Fruit fly (Drosophila melanogaster) whole organism, prepupa: ENCODE results near the gene CG7963.
A peak's percentile ranks its signal among the peaks of the same experiment; 100 is the strongest.

Experiments
- CG10631 ChIP-seq: fragments of 200-800 bp; sonication (Bioruptor generic); optimal IDR thresholded peaks from 2 replicates; lab custom pipeline; 2016; ENCODE audit warnings: missing biosample characterization, missing genetic modification characterization
- CG10669 ChIP-seq: fragments of 200-800 bp; sonication (Bioruptor generic); optimal IDR thresholded peaks from 3 replicates; lab custom pipeline; 2018; ENCODE audit warnings: missing biosample characterization, mild to moderate bottlenecking, missing genetic modification characterization, moderate library complexity
- CG11762 ChIP-seq: fragments of 200-800 bp; sonication (Bioruptor generic); optimal IDR thresholded peaks from 3 replicates; lab custom pipeline; 2016; ENCODE audit warnings: missing biosample characterization, missing genetic modification characterization; ENCODE audit not compliant: insufficient read depth
- CG11902 ChIP-seq: fragments of 200-800 bp; sonication (Bioruptor generic); optimal IDR thresholded peaks from 3 replicates; lab custom pipeline; 2016; ENCODE audit warnings: missing biosample characterization, missing genetic modification characterization
- CG15336 ChIP-seq: fragments of 200-800 bp; sonication (Bioruptor generic); IDR thresholded peaks from 2 replicates; pipeline ENCODE4 v1.3.6; 2022; ENCODE audit warnings: missing biosample characterization, missing genetic modification characterization
- CG1621 ChIP-seq: fragments of 200-800 bp; sonication (Bioruptor generic); optimal IDR thresholded peaks from 3 replicates; lab custom pipeline; 2018; ENCODE audit warnings: missing biosample characterization, mild to moderate bottlenecking, missing genetic modification characterization
- CG32006 ChIP-seq: fragments of 200-800 bp; sonication (Bioruptor generic); optimal IDR thresholded peaks from 3 replicates; lab custom pipeline; 2017; ENCODE audit warnings: missing biosample characterization, mild to moderate bottlenecking, missing genetic modification characterization
- CG3919 ChIP-seq: fragments of 200-800 bp; sonication (Bioruptor generic); optimal IDR thresholded peaks from 3 replicates; lab custom pipeline; 2016; ENCODE audit warnings: missing biosample characterization, missing genetic modification characterization
- CG4318 ChIP-seq: fragments of 200-800 bp; sonication (Bioruptor generic); optimal IDR thresholded peaks from 3 replicates; lab custom pipeline; 2017; ENCODE audit warnings: missing biosample characterization, mild to moderate bottlenecking, missing genetic modification characterization
- CG6163 ChIP-seq: fragments of 200-800 bp; sonication (Bioruptor generic); IDR thresholded peaks from 3 replicates; pipeline ENCODE4 v1.3.6; 2022; ENCODE audit warnings: missing biosample characterization, missing genetic modification characterization
- CG6792 ChIP-seq: fragments of 200-800 bp; sonication (Bioruptor generic); optimal IDR thresholded peaks from 3 replicates; lab custom pipeline; 2016; ENCODE audit warnings: missing biosample characterization, missing genetic modification characterization
- CG6808 ChIP-seq: fragments of 200-800 bp; sonication (Bioruptor generic); optimal IDR thresholded peaks from 3 replicates; lab custom pipeline; 2017; ENCODE audit warnings: missing biosample characterization, missing genetic modification characterization, mild to moderate bottlenecking, moderate library complexity, missing genetic modification reagents
- CG6854 ChIP-seq: fragments of 200-800 bp; sonication (Bioruptor generic); optimal IDR thresholded peaks from 2 replicates; lab custom pipeline; 2017; ENCODE audit warnings: missing biosample characterization, mild to moderate bottlenecking, missing genetic modification characterization
- CG7368 ChIP-seq: fragments of 200-800 bp; sonication (Bioruptor generic); optimal IDR thresholded peaks from 3 replicates; lab custom pipeline; 2016; ENCODE audit warnings: missing biosample characterization, missing genetic modification characterization
- CG8119 ChIP-seq: fragments of 200-800 bp; sonication (Bioruptor generic); IDR thresholded peaks from 3 replicates; pipeline ENCODE4 v1.3.6; 2022; ENCODE audit warnings: missing biosample characterization, missing genetic modification characterization
- CG8319 ChIP-seq: fragments of 200-800 bp; sonication (Bioruptor generic); optimal IDR thresholded peaks from 3 replicates; lab custom pipeline; 2016; ENCODE audit warnings: missing biosample characterization, missing genetic modification characterization
- Eip75B ChIP-seq: fragments of 200-800 bp; sonication (Bioruptor generic); optimal IDR thresholded peaks from 3 replicates; lab custom pipeline; 2016; ENCODE audit warnings: missing biosample characterization, missing genetic modification characterization
- Eip78C ChIP-seq: fragments of 200-800 bp; sonication (Bioruptor generic); peaks from one replicate; lab custom pipeline; 2016; ENCODE audit warnings: missing biosample characterization, missing genetic modification characterization
- Gug ChIP-seq: fragments of 200-800 bp; sonication (Bioruptor generic); IDR thresholded peaks from 2 replicates; pipeline ENCODE4 v1.3.6; 2022; ENCODE audit warnings: missing biosample characterization, missing genetic modification characterization
- Hr38 ChIP-seq: sonication (Bioruptor generic); optimal IDR thresholded peaks from 2 replicates; lab custom pipeline; 2016; ENCODE audit warnings: missing biosample characterization, missing genetic modification characterization
- Hr39 ChIP-seq: fragments of 200-800 bp; sonication (Bioruptor generic); optimal IDR thresholded peaks from 2 replicates; lab custom pipeline; 2016; ENCODE audit warnings: missing biosample characterization, missing genetic modification characterization
- Lpt ChIP-seq: fragments of 200-800 bp; sonication (Bioruptor generic); optimal IDR thresholded peaks from 3 replicates; lab custom pipeline; 2016; ENCODE audit warnings: missing biosample characterization, missing genetic modification characterization
- OdsH ChIP-seq: fragments of 200-800 bp; sonication (Bioruptor generic); optimal IDR thresholded peaks from 3 replicates; lab custom pipeline; 2016; ENCODE audit warnings: missing biosample characterization, missing genetic modification characterization
- Sox102F ChIP-seq: fragments of 200-800 bp; sonication (Bioruptor generic); optimal IDR thresholded peaks from 2 replicates; lab custom pipeline; 2016; ENCODE audit warnings: missing biosample characterization, mild to moderate bottlenecking, missing genetic modification characterization
- Sox14 ChIP-seq: fragments of 200-800 bp; sonication (Bioruptor generic); optimal IDR thresholded peaks from 3 replicates; lab custom pipeline; 2016; ENCODE audit warnings: missing biosample characterization, missing genetic modification characterization
- achi ChIP-seq: fragments of 200-800 bp; sonication (Bioruptor generic); optimal IDR thresholded peaks from 3 replicates; lab custom pipeline; 2016; ENCODE audit warnings: missing biosample characterization, missing genetic modification characterization
- dac ChIP-seq: fragments of 200-800 bp; sonication (Bioruptor generic); optimal IDR thresholded peaks from 2 replicates; lab custom pipeline; 2017; ENCODE audit warnings: missing biosample characterization, mild to moderate bottlenecking, missing genetic modification characterization
- dsx ChIP-seq: fragments of 200-800 bp; optimal IDR thresholded peaks from 3 replicates; lab custom pipeline; 2019; ENCODE audit warnings: missing biosample characterization, mild to moderate bottlenecking, missing genetic modification characterization, moderate library complexity; ENCODE audit not compliant: poor library complexity, severe bottlenecking
- esn ChIP-seq: fragments of 200-800 bp; sonication (Bioruptor generic); optimal IDR thresholded peaks from 2 replicates; lab custom pipeline; 2016; ENCODE audit warnings: missing biosample characterization, mild to moderate bottlenecking, missing genetic modification characterization, moderate library complexity
- fd59A ChIP-seq: fragments of 200-800 bp; sonication (Bioruptor generic); optimal IDR thresholded peaks from 2 replicates; lab custom pipeline; 2017; ENCODE audit warnings: missing biosample characterization, mild to moderate bottlenecking, missing genetic modification characterization, missing genetic modification reagents
- fkh ChIP-seq: fragments of 200-800 bp; sonication (Bioruptor generic); optimal IDR thresholded peaks from 3 replicates; lab custom pipeline; 2017; ENCODE audit warnings: missing biosample characterization, mild to moderate bottlenecking, missing genetic modification characterization, moderate library complexity
- lz ChIP-seq: fragments of 200-800 bp; sonication (Bioruptor generic); optimal IDR thresholded peaks from 3 replicates; lab custom pipeline; 2016; ENCODE audit warnings: missing biosample characterization, missing genetic modification characterization
- spab ChIP-seq: fragments of 200-800 bp; sonication (Bioruptor generic); optimal IDR thresholded peaks from 2 replicates; lab custom pipeline; 2017; ENCODE audit warnings: missing biosample characterization, mild to moderate bottlenecking, missing genetic modification characterization, missing genetic modification reagents
- ss ChIP-seq, 2 experiments: fragments of 200-800 bp; sonication (Bioruptor generic); optimal IDR thresholded peaks; 2 replicates in 1 of 2; 3 replicates in 1 of 2; lab custom pipeline; 2017 to 2018; ENCODE audit warnings: mild to moderate bottlenecking in 2 of 2, missing biosample characterization in 2 of 2, missing genetic modification characterization in 2 of 2, moderate library complexity in 1 of 2
- topi ChIP-seq: fragments of 200-800 bp; sonication (Bioruptor generic); optimal IDR thresholded peaks from 3 replicates; lab custom pipeline; 2016; ENCODE audit warnings: missing biosample characterization, missing genetic modification characterization
- vri ChIP-seq: fragments of 200-800 bp; sonication (Bioruptor generic); optimal IDR thresholded peaks from 3 replicates; lab custom pipeline; 2016; ENCODE audit warnings: missing biosample characterization, mild to moderate bottlenecking, missing genetic modification characterization

The CG7963 gene

DNA sequence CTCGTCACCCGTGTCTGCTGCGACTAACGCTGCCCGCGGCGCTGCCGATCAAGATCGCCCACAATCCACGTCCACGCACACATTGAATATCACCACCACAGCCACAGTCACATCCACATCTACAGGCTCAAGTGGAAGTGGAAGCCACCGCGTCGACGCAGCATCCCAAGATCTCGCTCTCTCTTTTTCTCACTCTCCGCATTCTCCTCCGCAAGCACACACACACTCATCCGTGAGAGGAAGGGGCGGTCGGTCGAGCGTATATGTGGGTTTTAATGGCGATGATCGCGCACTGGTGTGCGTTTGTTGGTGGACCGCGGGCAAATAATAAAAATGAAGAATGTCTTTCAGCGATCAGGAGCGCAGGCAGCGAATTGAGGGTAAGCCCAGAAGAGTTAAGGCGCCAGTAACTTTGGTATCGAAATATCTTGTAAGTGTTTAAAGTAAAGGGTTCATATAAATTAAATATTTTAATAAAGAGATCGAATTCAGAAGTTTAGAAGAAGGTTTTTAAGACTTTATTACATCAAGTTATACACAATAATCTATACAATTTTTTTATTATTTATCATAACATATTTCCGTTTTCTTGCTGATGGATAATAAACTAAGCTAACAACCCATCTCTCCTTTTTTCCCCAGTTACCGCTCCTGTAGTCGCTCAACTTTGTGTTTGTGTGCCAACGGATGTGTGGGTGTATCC lies 28.7 kb upstream of the CG7963 start, which contains the start of gene Poxm (continued):
- TF ChIP-seq CG1621 (tag; lab: Kevin White, UChicago) = peak; percentile 76
- TF ChIP-seq Hr38 (GFP tag; lab: Kevin White, UChicago) = no peak
- peak; percentile 94 for TF ChIP-seq CG15336 (GFP tag; lab: Robert Waterston, UW)
- TF ChIP-seq topi (GFP tag; lab: Kevin White, UChicago) = peak; percentile 94
- TF ChIP-seq Hr39 (GFP tag; lab: Kevin White, UChicago) = peak; percentile 84
- peak; percentile 93 for TF ChIP-seq CG8319
- TF ChIP-seq CG3919 (GFP tag; lab: Kevin White, UChicago) = peak; percentile 98
- peak; percentile 97 for TF ChIP-seq CG10631 (GFP tag; lab: Kevin White, UChicago)
- peak; percentile 85 for TF ChIP-seq CG6854 (GFP tag; lab: Kevin White, UChicago)
- peak; percentile 96 for TF ChIP-seq fd59A (GFP tag; lab: Kevin White, UChicago)
- TF ChIP-seq CG11902 (GFP tag; lab: Kevin White, UChicago) = peak; percentile 99
- TF ChIP-seq OdsH = peak; percentile 98
- TF ChIP-seq CG6792 (GFP tag; lab: Kevin White, UChicago) = peak; percentile 96
- TF ChIP-seq Lpt (GFP tag; lab: Kevin White, UChicago) = peak; percentile 96
- TF ChIP-seq vri = peak; percentile 64
- TF ChIP-seq CG11762 = peak; percentile 94
- peak; percentile 87 for TF ChIP-seq Sox102F (GFP tag; lab: Kevin White, UChicago)
- peak; percentile 94 for TF ChIP-seq esn (GFP tag; lab: Kevin White, UChicago)
- peak; percentile 95 for TF ChIP-seq lz (GFP tag; lab: Kevin White, UChicago)
- TF ChIP-seq fkh (GFP tag; lab: Kevin White, UChicago) = peak; percentile 78
- TF ChIP-seq CG8119 = peak; percentile 97
- TF ChIP-seq CG10669 (GFP tag; lab: Kevin White, UChicago) = peak; percentile 95
- peak; percentile 95 for TF ChIP-seq dsx (GFP tag; lab: Kevin White, UChicago)

dm6 chr3R:8334471-8334783 lies 28.2 kb upstream of the CG7963 start:
- TF ChIP-seq lz (GFP tag; lab: Kevin White, UChicago) (no peak), Sox102F (GFP tag; lab: Kevin White, UChicago) (no peak), Eip78C (GFP tag; lab: Kevin White, UChicago) (no peak), vri (no peak), OdsH (no peak)

dm6 chr3R:8334982-8335381 lies 27.6 kb upstream of the CG7963 start:
- TF ChIP-seq CG6808 (GFP tag; lab: Kevin White, UChicago) (no peak), Eip78C (GFP tag; lab: Kevin White, UChicago) (peak; percentile 8), CG6163 (GFP tag; lab: Robert Waterston, UW) (no peak)

dm6 chr3R:8336012-8336567 lies 26.5 kb upstream of the CG7963 start:
- TF ChIP-seq spab (GFP tag; lab: Kevin White, UChicago) (no peak), Eip78C (GFP tag; lab: Kevin White, UChicago) (peak; percentile 11), CG4318 (GFP tag; lab: Kevin White, UChicago) (no peak), vri (no peak), dac (GFP tag; lab: Kevin White, UChicago) (no peak), Lpt (GFP tag; lab: Kevin White, UChicago) (no peak)

DNA sequence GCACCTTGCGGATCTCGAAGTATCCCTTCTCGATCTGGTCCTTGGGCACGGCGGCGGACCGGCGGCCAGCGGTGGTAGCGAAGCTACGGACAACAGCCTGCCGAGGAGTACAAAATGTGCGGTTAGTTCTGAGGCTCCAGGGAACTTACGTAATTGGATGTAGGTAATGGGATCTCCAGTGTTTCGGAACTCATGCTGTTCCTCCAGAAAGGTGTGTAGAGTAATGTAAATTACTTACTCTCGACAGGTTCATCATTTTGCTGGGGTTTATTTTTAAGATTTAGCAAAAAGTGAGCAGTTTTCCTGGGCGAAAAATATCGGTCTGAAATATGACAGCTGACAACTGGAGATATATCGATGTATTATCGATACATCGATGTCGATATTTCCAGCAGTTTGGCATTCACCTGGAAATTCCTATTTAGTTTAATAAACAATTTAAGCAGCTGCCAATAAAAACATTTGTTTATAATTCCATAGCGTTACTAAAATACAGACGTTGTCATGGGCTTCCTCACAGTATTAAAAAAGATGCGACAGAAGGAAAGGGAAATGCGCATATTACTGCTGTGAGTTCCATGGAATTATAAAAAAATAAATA lies 21.9 kb upstream of the CG7963 start, which contains the start of the genes COX7A and Arl2:
Gene COX7A (minus strand): TSS at position 369 of the 601 bp plus-strand sequence.
Gene Arl2 (plus strand): TSS at position 426 of the 601 bp plus-strand sequence.
- TF ChIP-seq CG6163 (GFP tag; lab: Robert Waterston, UW) (no peak), CG6808 (GFP tag; lab: Kevin White, UChicago) (no peak), fkh (GFP tag; lab: Kevin White, UChicago) (peak; percentile 8), Eip75B (GFP tag; lab: Kevin White, UChicago) (no peak), spab (GFP tag; lab: Kevin White, UChicago) (no peak), Eip78C (GFP tag; lab: Kevin White, UChicago) (peak; percentile 37), Sox14 (no peak), CG32006 (GFP tag; lab: Kevin White, UChicago) (no peak), achi (GFP tag; lab: Kevin White, UChicago) (peak; percentile 99), CG8319 (no peak), Gug (GFP tag; lab: Robert Waterston, UW) (no peak), ss (GFP tag; optimal IDR thresholded peaks at IDR 0.05; lab: Kevin White, UChicago) (no peak), CG7368 (GFP tag; lab: Kevin White, UChicago) (no peak)
- TF ChIP-seq, all 60 proteins: peak for 3
